Fruit fly (Drosophila melanogaster): ENCODE measurements around the gene Or85e.

Gene Or85e

DNA sequence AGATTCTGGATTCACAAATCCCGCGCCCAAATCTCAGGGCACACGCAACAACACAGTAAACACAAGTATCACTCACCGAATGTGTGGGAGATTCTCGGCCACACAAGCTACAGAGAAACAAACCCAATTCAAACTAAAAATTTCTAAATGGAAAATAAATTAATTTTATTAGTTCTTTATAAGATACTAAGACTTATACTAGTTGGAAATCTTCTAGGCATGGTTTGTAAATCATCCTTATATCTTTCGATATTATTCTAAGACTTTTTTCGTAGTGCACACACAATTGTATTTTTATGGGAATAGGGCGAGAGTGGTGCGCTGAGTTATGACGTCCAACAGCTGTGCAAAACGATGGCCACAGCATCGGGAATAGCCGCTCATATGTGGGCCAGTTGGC lies 16.6 kb downstream of the Or85e start (continued):
- TF ChIP-seq amos (GFP tag; IDR thresholded peaks at IDR 0.05; ENCODE audit: partially characterized antibody): no peak
- no peak for TF ChIP-seq CG7357 (GFP tag; IDR thresholded peaks at IDR 0.05)
- TF ChIP-seq CG2678 (tag; optimal IDR thresholded peaks at IDR 0.05): peak; percentile 55
- TF ChIP-seq vvl (GFP tag; IDR thresholded peaks at IDR 0.05): 0 out of 2 replicates have a peak, but pooled peaks have one; percentile 11
- peak; percentile 19 for TF ChIP-seq CG13894 (tag; optimal IDR thresholded peaks at IDR 0.05)
- TF ChIP-seq unpg (GFP tag; optimal IDR thresholded peaks at IDR 0.05): no peak
- peak; percentile 42 for TF ChIP-seq lab (GFP tag; optimal IDR thresholded peaks at IDR 0.05)
- TF ChIP-seq crc (GFP tag; optimal IDR thresholded peaks at IDR 0.05): no peak
- peak; percentile 35 for TF ChIP-seq CG9215 (GFP tag; IDR thresholded peaks at IDR 0.05)
- TF ChIP-seq CG1529 (GFP tag; optimal IDR thresholded peaks at IDR 0.05): no peak
- TF ChIP-seq bigmax (GFP tag; optimal IDR thresholded peaks at IDR 0.05): no peak
- TF ChIP-seq CG6765 (GFP tag; optimal IDR thresholded peaks at IDR 0.05): no peak
- 0 out of 3 replicates have a peak, but pooled peaks have one; percentile 40 for TF ChIP-seq zfh1 (GFP tag; IDR thresholded peaks at IDR 0.05)
- TF ChIP-seq yki (optimal IDR thresholded peaks at IDR 0.05): no peak
- peak; percentile 14 for TF ChIP-seq Sox102F (GFP tag; optimal IDR thresholded peaks at IDR 0.05)
- TF ChIP-seq corto (GFP tag; optimal IDR thresholded peaks at IDR 0.05): no peak
- no peak for TF ChIP-seq Oaz (GFP tag; IDR thresholded peaks at IDR 0.05)
- TF ChIP-seq wdn (GFP tag; IDR thresholded peaks at IDR 0.05): no peak
- no peak for TF ChIP-seq z (GFP tag; IDR thresholded peaks at IDR 0.05)
- no peak for TF ChIP-seq Eip74EF (GFP tag; optimal IDR thresholded peaks at IDR 0.05)
- no peak for TF ChIP-seq dysf (GFP tag; IDR thresholded peaks at IDR 0.05)
- no peak for TF ChIP-seq NC2α (GFP tag; optimal IDR thresholded peaks at IDR 0.05)
- TF ChIP-seq Spps (tag; optimal IDR thresholded peaks at IDR 0.05): no peak
- no peak for TF ChIP-seq gfzf (GFP tag; optimal IDR thresholded peaks at IDR 0.05)
- peak; percentile 2 for TF ChIP-seq CoRest (tag; optimal IDR thresholded peaks at IDR 0.05)
- no peak for TF ChIP-seq CG15479 (GFP tag; optimal IDR thresholded peaks at IDR 0.05)
- TF ChIP-seq dmrt99B (tag; optimal IDR thresholded peaks at IDR 0.05): peak; percentile 34
- peak; percentile 5 for TF ChIP-seq Abd-B (GFP tag; optimal IDR thresholded peaks at IDR 0.05)
- TF ChIP-seq Dll (GFP tag; IDR thresholded peaks at IDR 0.05; ENCODE audit: partially characterized antibody): no peak
- peak in 1 of 2 experiments; percentile 42 for TF ChIP-seq Hr51 (GFP tag; optimal IDR thresholded peaks at IDR 0.05)
- no peak for TF ChIP-seq CG42726 (GFP tag; IDR thresholded peaks at IDR 0.05; ENCODE audit: partially characterized antibody)
- TF ChIP-seq tgo (GFP tag; IDR thresholded peaks at IDR 0.05): peak; percentile 42; the same call in 2 of the 3 replicates
- TF ChIP-seq ems (GFP tag; optimal IDR thresholded peaks at IDR 0.05): no peak
- peak; percentile 14 for TF ChIP-seq Fer3 (tag; optimal IDR thresholded peaks at IDR 0.05)
- no peak for TF ChIP-seq croc (GFP tag; conservative IDR thresholded peaks at IDR 0.05)
- 0 out of 2 replicates have a peak, but pooled peaks have one; percentile 18 for TF ChIP-seq stc (GFP tag; IDR thresholded peaks at IDR 0.05)
- no peak for TF ChIP-seq hb (GFP tag; IDR thresholded peaks at IDR 0.05; ENCODE audit: partially characterized antibody)
- peak; percentile 56 for TF ChIP-seq CG18599 (GFP tag; optimal IDR thresholded peaks at IDR 0.05)
- TF ChIP-seq gcm2 (GFP tag; optimal IDR thresholded peaks at IDR 0.05): no peak
- no peak for TF ChIP-seq pan (optimal IDR thresholded peaks at IDR 0.05)
- TF ChIP-seq pan (GFP tag; optimal IDR thresholded peaks at IDR 0.05 in 1 of 2, IDR thresholded peaks at IDR 0.05 in 1 of 2): peak in 1 of 2 experiments; percentile 32
- TF ChIP-seq gem (tag; optimal IDR thresholded peaks at IDR 0.05): peak; percentile 18
- no peak for TF ChIP-seq Fer1 (GFP tag; optimal IDR thresholded peaks at IDR 0.05)
- TF ChIP-seq nmo (GFP tag; optimal IDR thresholded peaks at IDR 0.05): peak; percentile 14
- TF ChIP-seq CG18476 (GFP tag; optimal IDR thresholded peaks at IDR 0.05): no peak
- no peak for TF ChIP-seq hkb (optimal IDR thresholded peaks at IDR 0.05)
- peak; percentile 50 for TF ChIP-seq hkb (GFP tag; IDR thresholded peaks at IDR 0.05)
- no peak for TF ChIP-seq prd (optimal IDR thresholded peaks at IDR 0.05)
- TF ChIP-seq prd (GFP tag; IDR thresholded peaks at IDR 0.05): peak; percentile 34; the same call in 1 of the 3 replicates
- TF ChIP-seq Taf1 (GFP tag; IDR thresholded peaks at IDR 0.05): no peak
- TF ChIP-seq Xbp1 (GFP tag; optimal IDR thresholded peaks at IDR 0.05): no peak

All from whole organism, embryonic.